Worm (Caenorhabditis elegans): ENCODE measurements around the gene srh-192.
"Not testable (repeated sequence)": the region's sequence is repeated elsewhere in the genome, so short reads cannot be mapped to it uniquely, and the experiment has no call there.

srh-192 gene

ce11 chrV:4278735-4279134 is 36.2 kb downstream of the srh-192 start, which contains the start of gene srt-20:
Gene srt-20, minus strand, starts transcription at chrV:4278835.
- TF ChIP-seq med-1 (GFP tag; optimal IDR thresholded peaks at IDR 0.05; ENCODE audit: insufficient read depth); flt-1 (GFP tag; IDR thresholded peaks at IDR 0.05); tab-1 (GFP tag; IDR thresholded peaks at IDR 0.05): not testable (repeated sequence)

- TF ChIP-seq ztf-29 (GFP tag; IDR thresholded peaks at IDR 0.05): no peak
- TF ChIP-seq flt-1 (GFP tag; IDR thresholded peaks at IDR 0.05): no peak
- TF ChIP-seq klf-2 (GFP tag; conservative IDR thresholded peaks at IDR 0.05): no peak
- no peak for TF ChIP-seq ref-1 (GFP tag; conservative IDR thresholded peaks at IDR 0.05)
- no peak for TF ChIP-seq cog-1 (tag; optimal IDR thresholded peaks at IDR 0.05)
- no peak for TF ChIP-seq ztf-23 (GFP tag; IDR thresholded peaks at IDR 0.05)
- TF ChIP-seq T22C8.4 (GFP tag; IDR thresholded peaks at IDR 0.05): no peak
- no peak for TF ChIP-seq tab-1 (GFP tag; IDR thresholded peaks at IDR 0.05)
- no peak for TF ChIP-seq med-1 (GFP tag; optimal IDR thresholded peaks at IDR 0.05; ENCODE audit: insufficient read depth)
These were observed 41.6 kb downstream of the srh-192 start for ce11 chrV:4273372-4273771.

- TF ChIP-seq med-1 (GFP tag; optimal IDR thresholded peaks at IDR 0.05; ENCODE audit: insufficient read depth); ztf-29 (GFP tag; IDR thresholded peaks at IDR 0.05); flt-1 (GFP tag; IDR thresholded peaks at IDR 0.05): not testable (repeated sequence)
These were observed 43.7 kb downstream of the srh-192 start, which contains the start of gene srt-38 for ce11 chrV:4271258-4271657. Gene srt-38, minus strand, starts transcription at chrV:4271358.

- TF ChIP-seq cog-1 (tag; optimal IDR thresholded peaks at IDR 0.05); tab-1 (GFP tag; IDR thresholded peaks at IDR 0.05); ref-1 (GFP tag; conservative IDR thresholded peaks at IDR 0.05): not testable (repeated sequence)
These were observed 46.7 kb downstream of the srh-192 start, which contains the start of gene srt-36 for ce11 chrV:4268213-4268612. Gene srt-36, minus strand, starts transcription at chrV:4268313.

ce11 chrV:4264516-4264915 is 50.4 kb downstream of the srh-192 start, which contains the start of gene srt-35:
Gene srt-35, minus strand, starts transcription at chrV:4264616.
- TF ChIP-seq med-1 (GFP tag; optimal IDR thresholded peaks at IDR 0.05; ENCODE audit: insufficient read depth): no peak
- TF ChIP-seq cog-1 (tag; optimal IDR thresholded peaks at IDR 0.05): no peak
- TF ChIP-seq tab-1 (GFP tag; IDR thresholded peaks at IDR 0.05): no peak
- no peak for TF ChIP-seq ztf-29 (GFP tag; IDR thresholded peaks at IDR 0.05)
- no peak for TF ChIP-seq T22C8.4 (GFP tag; IDR thresholded peaks at IDR 0.05)
- TF ChIP-seq ztf-23 (GFP tag; IDR thresholded peaks at IDR 0.05): no peak
- no peak for TF ChIP-seq ref-1 (GFP tag; conservative IDR thresholded peaks at IDR 0.05)

Data from whole organism, midembryonic.